Fruit fly (Drosophila melanogaster) whole organism, embryonic: ENCODE results near the gene Jon99Fii.

Experiments
- Abd-B ChIP-seq: fragments of 200-800 bp; sonication (Bioruptor generic); optimal IDR thresholded peaks from 2 replicates; lab custom pipeline; 2018; ENCODE audit warnings: missing biosample characterization, mild to moderate bottlenecking, missing genetic modification characterization, moderate library complexity
- CG10462 ChIP-seq: fragments of 200-800 bp; sonication (Bioruptor generic); optimal IDR thresholded peaks from 2 replicates; lab custom pipeline; 2016; ENCODE audit warnings: missing biosample characterization, missing genetic modification characterization
- CG11093 ChIP-seq: fragments of 200-800 bp; sonication (Bioruptor generic); IDR thresholded peaks from 3 replicates; pipeline ENCODE4 v1.3.6; 2022; ENCODE audit warnings: missing biosample characterization, missing genetic modification characterization
- CG11456 ChIP-seq: fragments of 200-800 bp; sonication (Bioruptor generic); IDR thresholded peaks from 3 replicates; pipeline ENCODE4 v1.3.6; 2022; ENCODE audit warnings: missing biosample characterization, missing genetic modification characterization
- CG11695 ChIP-seq: fragments of 200-800 bp; sonication (Bioruptor generic); IDR thresholded peaks from 3 replicates; pipeline ENCODE4 v1.3.6; 2022; ENCODE audit warnings: missing biosample characterization, missing genetic modification characterization
- CG12391 ChIP-seq: fragments of 200-800 bp; sonication (Bioruptor generic); optimal IDR thresholded peaks from 3 replicates; lab custom pipeline; 2018; ENCODE audit warnings: missing biosample characterization, mild to moderate bottlenecking, missing genetic modification characterization, moderate library complexity
- CG13775 ChIP-seq: fragments of 200-800 bp; sonication (Bioruptor generic); optimal IDR thresholded peaks from 3 replicates; lab custom pipeline; 2017; ENCODE audit warnings: missing biosample characterization, mild to moderate bottlenecking, missing genetic modification characterization
- CG1529 ChIP-seq: fragments of 200-800 bp; sonication (Bioruptor generic); optimal IDR thresholded peaks from 3 replicates; lab custom pipeline; 2018; ENCODE audit warnings: missing biosample characterization, missing genetic modification characterization
- CG1602 ChIP-seq: fragments of 200-800 bp; sonication (Bioruptor generic); optimal IDR thresholded peaks from 3 replicates; lab custom pipeline; 2016; ENCODE audit warnings: missing biosample characterization, missing genetic modification characterization
- CG18599 ChIP-seq: fragments of 200-800 bp; sonication (Bioruptor generic); optimal IDR thresholded peaks from 3 replicates; lab custom pipeline; 2017; ENCODE audit warnings: missing biosample characterization, missing genetic modification characterization, mild to moderate bottlenecking, moderate library complexity, missing genetic modification reagents
- CG2678 ChIP-seq: fragments of 200-800 bp; sonication (Bioruptor generic); optimal IDR thresholded peaks from 3 replicates; lab custom pipeline; 2019; ENCODE audit warnings: missing biosample characterization, mild to moderate bottlenecking, missing genetic modification characterization, moderate library complexity
- CG32772 ChIP-seq: fragments of 200-800 bp; sonication (Bioruptor generic); IDR thresholded peaks from 2 replicates; pipeline ENCODE4 v1.3.6; 2022; ENCODE audit warnings: missing biosample characterization, missing genetic modification characterization
- CG33213 ChIP-seq: fragments of 200-800 bp; sonication (Bioruptor generic); optimal IDR thresholded peaks from 3 replicates; lab custom pipeline; 2016; ENCODE audit warnings: missing biosample characterization, missing genetic modification characterization
- CG4360 ChIP-seq: fragments of 200-800 bp; sonication (Bioruptor generic); IDR thresholded peaks from 2 replicates; pipeline ENCODE4 v1.3.6; 2022; ENCODE audit warnings: missing biosample characterization, missing genetic modification characterization
- CG6254 ChIP-seq: fragments of 200-800 bp; sonication (Bioruptor generic); optimal IDR thresholded peaks from 3 replicates; lab custom pipeline; 2017; ENCODE audit warnings: mild to moderate bottlenecking, missing biosample characterization, missing genetic modification reagents, missing genetic modification characterization
- CG7372 ChIP-seq: fragments of 200-800 bp; sonication (Bioruptor generic); IDR thresholded peaks from 2 replicates; pipeline ENCODE4 v1.3.6; 2022; ENCODE audit warnings: missing biosample characterization, missing genetic modification characterization
- CG8089 ChIP-seq: fragments of 200-800 bp; sonication (Bioruptor generic); optimal IDR thresholded peaks from 3 replicates; lab custom pipeline; 2016; ENCODE audit warnings: missing biosample characterization, missing genetic modification characterization
- CG9437 ChIP-seq: fragments of 200-800 bp; sonication (Bioruptor generic); optimal IDR thresholded peaks from 2 replicates; lab custom pipeline; 2018; ENCODE audit warnings: missing biosample characterization, mild to moderate bottlenecking, missing genetic modification characterization
- Dek ChIP-seq: fragments of 200-800 bp; sonication (Bioruptor generic); optimal IDR thresholded peaks from 3 replicates; lab custom pipeline; 2019; ENCODE audit warnings: missing biosample characterization, mild to moderate bottlenecking, missing genetic modification characterization, moderate library complexity
- E2f1 ChIP-seq: fragments of 200-800 bp; sonication (Bioruptor generic); IDR thresholded peaks from 2 replicates; pipeline ENCODE4 v1.3.6; 2022; ENCODE audit warnings: missing biosample characterization, missing genetic modification characterization
- E2f2 ChIP-seq: fragments of 200-800 bp; sonication (Bioruptor generic); IDR thresholded peaks from 2 replicates; pipeline ENCODE4 v1.3.6; 2022; ENCODE audit warnings: missing biosample characterization, missing genetic modification characterization
- Fer3 ChIP-seq: fragments of 200-800 bp; sonication (Bioruptor generic); optimal IDR thresholded peaks from 2 replicates; lab custom pipeline; 2018; ENCODE audit warnings: missing biosample characterization, mild to moderate bottlenecking, missing genetic modification characterization, moderate library complexity
- GATAe ChIP-seq: fragments of 200-800 bp; sonication (Bioruptor generic); conservative IDR thresholded peaks from 2 replicates; pipeline ENCODE4 v1.3.6; 2022; ENCODE audit warnings: missing biosample characterization, missing genetic modification characterization
- H15 ChIP-seq: fragments of 200-800 bp; sonication (Bioruptor generic); IDR thresholded peaks from 3 replicates; pipeline ENCODE4 v1.3.6; 2022; ENCODE audit warnings: missing biosample characterization, missing genetic modification characterization
- Lhr ChIP-seq: fragments of 200-800 bp; sonication (Bioruptor generic); optimal IDR thresholded peaks from 3 replicates; lab custom pipeline; 2017; ENCODE audit warnings: mild to moderate bottlenecking, missing biosample characterization, missing genetic modification reagents, missing genetic modification characterization
- NC2α ChIP-seq: fragments of 200-800 bp; sonication (Bioruptor generic); optimal IDR thresholded peaks from 2 replicates; lab custom pipeline; 2016; ENCODE audit warnings: missing biosample characterization, missing genetic modification characterization
- Nf-YC ChIP-seq: fragments of 200-800 bp; optimal IDR thresholded peaks from 3 replicates; lab custom pipeline; 2019; ENCODE audit warnings: missing biosample characterization, mild to moderate bottlenecking, missing genetic modification characterization, moderate library complexity
- Rfx ChIP-seq: fragments of 200-800 bp; sonication (Bioruptor generic); IDR thresholded peaks from 2 replicates; pipeline ENCODE4 v1.3.6; 2022; ENCODE audit warnings: missing biosample characterization, missing genetic modification characterization
- Side ChIP-seq: fragments of 200-800 bp; sonication (Bioruptor generic); optimal IDR thresholded peaks from 2 replicates; lab custom pipeline; 2016; ENCODE audit warnings: missing biosample characterization, missing genetic modification characterization
- Sry-β ChIP-seq: fragments of 200-800 bp; sonication (Bioruptor generic); optimal IDR thresholded peaks from 2 replicates; lab custom pipeline; 2018; ENCODE audit warnings: missing biosample characterization, mild to moderate bottlenecking, missing genetic modification characterization, moderate library complexity
- Xrp1 ChIP-seq: fragments of 200-800 bp; sonication (Bioruptor generic); IDR thresholded peaks from 2 replicates; pipeline ENCODE4 v1.3.6; 2022; ENCODE audit warnings: missing biosample characterization, missing genetic modification characterization
- btn ChIP-seq: fragments of 200-800 bp; sonication (Bioruptor generic); optimal IDR thresholded peaks from 2 replicates; lab custom pipeline; 2016; ENCODE audit warnings: missing biosample characterization, missing genetic modification characterization
- chif ChIP-seq, 2 experiments: fragments of 200-800 bp; sonication (Bioruptor generic); optimal IDR thresholded peaks; 3 replicates each; lab custom pipeline; 2016; ENCODE audit warnings: missing biosample characterization in 2 of 2, missing genetic modification characterization in 2 of 2
- chinmo ChIP-seq: fragments of 200-800 bp; sonication (Bioruptor generic); IDR thresholded peaks from 4 replicates; pipeline ENCODE4 v1.3.6; 2022; ENCODE audit warnings: missing biosample characterization, missing genetic modification characterization; ENCODE audit not compliant: partially characterized antibody
- dpn ChIP-seq, 2 experiments: fragments of 200-800 bp; sonication (Bioruptor generic); optimal IDR thresholded peaks; 3 replicates each; lab custom pipeline; 2016; ENCODE audit warnings: missing biosample characterization in 2 of 2, missing genetic modification characterization in 2 of 2
- en ChIP-seq: fragments of 200-800 bp; sonication (Bioruptor generic); optimal IDR thresholded peaks from 2 replicates; lab custom pipeline; 2016; ENCODE audit warnings: missing biosample characterization, missing genetic modification characterization
- exex ChIP-seq: fragments of 200-800 bp; sonication (Bioruptor generic); optimal IDR thresholded peaks from 4 replicates; lab custom pipeline; 2018; ENCODE audit warnings: missing biosample characterization, mild to moderate bottlenecking, missing genetic modification characterization, moderate library complexity
- fd3F ChIP-seq: fragments of 200-800 bp; sonication (Bioruptor generic); optimal IDR thresholded peaks from 2 replicates; lab custom pipeline; 2018; ENCODE audit warnings: missing biosample characterization, mild to moderate bottlenecking, missing genetic modification characterization, moderate library complexity
- gsb ChIP-seq: fragments of 200-800 bp; sonication (Bioruptor generic); IDR thresholded peaks from 2 replicates; pipeline ENCODE4 v1.3.6; 2022; ENCODE audit warnings: missing biosample characterization, missing genetic modification characterization
- her ChIP-seq: fragments of 200-800 bp; sonication (Bioruptor generic); optimal IDR thresholded peaks from 2 replicates; lab custom pipeline; 2016; ENCODE audit warnings: missing biosample characterization, missing genetic modification characterization
- inv ChIP-seq: fragments of 200-800 bp; sonication (Bioruptor generic); IDR thresholded peaks from 2 replicates; pipeline ENCODE4 v1.3.6; 2022; ENCODE audit warnings: missing biosample characterization, missing genetic modification characterization; ENCODE audit not compliant: partially characterized antibody
- jing ChIP-seq: fragments of 200-800 bp; sonication (Bioruptor generic); optimal IDR thresholded peaks from 2 replicates; lab custom pipeline; 2018; ENCODE audit warnings: missing biosample characterization, mild to moderate bottlenecking, missing genetic modification characterization
- jumu ChIP-seq: fragments of 200-800 bp; sonication (Bioruptor generic); optimal IDR thresholded peaks from 3 replicates; lab custom pipeline; 2016; ENCODE audit warnings: missing biosample characterization, missing genetic modification characterization
- kay ChIP-seq: fragments of 200-800 bp; sonication (Bioruptor generic); optimal IDR thresholded peaks from 2 replicates; lab custom pipeline; 2016; ENCODE audit warnings: missing biosample characterization, missing genetic modification characterization
- mirr ChIP-seq: fragments of 200-800 bp; sonication (Bioruptor generic); optimal IDR thresholded peaks from 3 replicates; lab custom pipeline; 2018; ENCODE audit warnings: missing biosample characterization, mild to moderate bottlenecking, missing genetic modification characterization
- pb ChIP-seq: fragments of 200-800 bp; sonication (Bioruptor generic); optimal IDR thresholded peaks from 3 replicates; lab custom pipeline; 2016; ENCODE audit warnings: missing biosample characterization, missing genetic modification characterization
- pho ChIP-seq: fragments of 200-800 bp; sonication (Bioruptor generic); optimal IDR thresholded peaks from 2 replicates; lab custom pipeline; 2016; ENCODE audit warnings: missing biosample characterization, missing genetic modification characterization
- psq ChIP-seq: fragments of 200-800 bp; sonication (Bioruptor generic); optimal IDR thresholded peaks from 2 replicates; lab custom pipeline; 2017; ENCODE audit warnings: missing biosample characterization, missing genetic modification characterization
- pzg ChIP-seq: fragments of 200-800 bp; sonication (Bioruptor generic); optimal IDR thresholded peaks from 3 replicates; lab custom pipeline; 2018; ENCODE audit warnings: missing biosample characterization, mild to moderate bottlenecking, missing genetic modification characterization, moderate library complexity
- tap ChIP-seq: fragments of 200-800 bp; optimal IDR thresholded peaks from 3 replicates; lab custom pipeline; 2019; ENCODE audit warnings: missing biosample characterization, mild to moderate bottlenecking, missing genetic modification characterization, moderate library complexity
- usp ChIP-seq: fragments of >200 bp; optimal IDR thresholded peaks from 2 replicates; lab custom pipeline; 2017; ENCODE audit warnings: missing biosample characterization, missing genetic modification characterization

The Jon99Fii gene

DNA sequence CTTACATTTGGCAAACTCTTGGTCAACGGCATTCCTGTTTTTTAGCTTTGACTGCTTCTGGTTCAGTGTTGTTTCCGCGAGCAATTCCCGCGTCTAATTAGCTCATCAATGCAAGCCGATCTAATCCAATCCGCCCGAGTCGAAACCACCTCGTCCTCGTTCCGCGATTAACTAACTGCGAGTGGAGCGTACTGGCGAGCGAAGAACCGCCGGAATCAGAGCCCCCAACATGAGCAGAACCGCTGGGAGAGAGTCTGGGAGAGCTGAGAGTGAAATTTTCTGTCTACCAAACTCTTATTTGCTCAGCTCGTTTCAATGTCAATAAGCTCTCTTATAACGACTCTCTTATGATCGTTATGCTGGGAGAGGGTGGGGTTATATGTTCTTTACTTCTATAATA lies 37.5 kb downstream of the Jon99Fii start (continued):
- peak; percentile 69 for TF ChIP-seq CG1529
- TF ChIP-seq CG7372 (GFP tag; lab: Robert Waterston, UW) = peak; percentile 25; the same call in 1 of the 2 replicates
- no peak for TF ChIP-seq inv (GFP tag; lab: Robert Waterston, UW)
- peak; percentile 60; the same call in 1 of the 3 replicates for TF ChIP-seq H15 (GFP tag; lab: Robert Waterston, UW)
- peak; percentile 69 for TF ChIP-seq CG4360 (GFP tag; lab: Robert Waterston, UW)
- peak; percentile 82 for TF ChIP-seq Side (GFP tag; lab: Kevin White, UChicago)
- peak; percentile 80; the same call in 1 of the 2 replicates for TF ChIP-seq Rfx
- TF ChIP-seq CG6254 (GFP tag; lab: Kevin White, UChicago) = peak; percentile 82
- peak; percentile 60 for TF ChIP-seq Lhr (GFP tag; lab: Kevin White, UChicago)
- TF ChIP-seq CG18599 (GFP tag; lab: Kevin White, UChicago) = peak; percentile 83
- TF ChIP-seq CG12391 (tag; lab: Kevin White, UChicago) = no peak
- peak; percentile 59 for TF ChIP-seq CG13775 (GFP tag; lab: Kevin White, UChicago)
- peak; percentile 28 for TF ChIP-seq kay (GFP tag; lab: Kevin White, UChicago)
- peak; percentile 12 for TF ChIP-seq CG9437 (GFP tag; lab: Kevin White, UChicago)
- TF ChIP-seq fd3F = peak; percentile 71
- peak; percentile 84 for TF ChIP-seq CG11695 (GFP tag; lab: Robert Waterston, UW)
- TF ChIP-seq CG11456 (GFP tag; lab: Robert Waterston, UW) = peak; percentile 85
- TF ChIP-seq dpn (GFP tag; optimal IDR thresholded peaks at IDR 0.05; lab: Kevin White, UChicago) = peak; percentile 6 to 84
- no peak for TF ChIP-seq usp (GFP tag; lab: Kevin White, UChicago)
- TF ChIP-seq Fer3 (tag; lab: Kevin White, UChicago) = peak; percentile 83
- TF ChIP-seq psq (GFP tag; lab: Kevin White, UChicago) = peak; percentile 51
- TF ChIP-seq CG1602 = peak; percentile 69
- TF ChIP-seq Abd-B (GFP tag; lab: Kevin White, UChicago) = no peak
- TF ChIP-seq pho = peak; percentile 83
- TF ChIP-seq E2f2 (GFP tag; lab: Robert Waterston, UW) = peak; percentile 66
- TF ChIP-seq jumu (GFP tag; lab: Kevin White, UChicago) = peak; percentile 59
- TF ChIP-seq pb (GFP tag; lab: Kevin White, UChicago) = peak; percentile 3
- peak; percentile 42 for TF ChIP-seq en (GFP tag; lab: Kevin White, UChicago)
- TF ChIP-seq jing = no peak
- peak; percentile 54 to 74 for TF ChIP-seq chif (GFP tag; optimal IDR thresholded peaks at IDR 0.05; lab: Kevin White, UChicago)
- no peak for TF ChIP-seq pzg
- TF ChIP-seq her (GFP tag; lab: Kevin White, UChicago) = peak; percentile 79
- peak; percentile 73 for TF ChIP-seq mirr (GFP tag; lab: Kevin White, UChicago)
- TF ChIP-seq gsb = peak; percentile 70
- TF ChIP-seq NC2α (GFP tag; lab: Kevin White, UChicago) = peak; percentile 76
- peak; percentile 74 for TF ChIP-seq btn
- peak; percentile 69; the same call in 1 of the 3 replicates for TF ChIP-seq CG11093 (GFP tag; lab: Robert Waterston, UW)
- peak; percentile 69; the same call in 3 of the 4 replicates for TF ChIP-seq chinmo (GFP tag; lab: Robert Waterston, UW)
- TF ChIP-seq CG8089 (GFP tag; lab: Kevin White, UChicago) = peak; percentile 81
- peak; percentile 36 for TF ChIP-seq Sry-β (GFP tag; lab: Kevin White, UChicago)
- TF ChIP-seq tap (tag; lab: Kevin White, UChicago) = peak; percentile 52
- TF ChIP-seq Xrp1 = no peak; the same call in 1 of the 2 replicates
- no peak for TF ChIP-seq Nf-YC (tag; lab: Kevin White, UChicago)
- peak; percentile 57 for TF ChIP-seq exex (tag; lab: Kevin White, UChicago)
- TF ChIP-seq Dek (tag; lab: Kevin White, UChicago) = no peak
- peak; percentile 71 for TF ChIP-seq E2f1 (GFP tag; lab: Robert Waterston, UW)
- peak; percentile 31; the same call in 1 of the 2 replicates for TF ChIP-seq CG32772
- TF ChIP-seq CG10462 (GFP tag; lab: Kevin White, UChicago) = peak; percentile 69
- peak; percentile 71 for TF ChIP-seq CG2678 (tag; lab: Kevin White, UChicago)
- peak; percentile 90 for TF ChIP-seq CG33213 (GFP tag; lab: Kevin White, UChicago)
- TF ChIP-seq GATAe = no peak
